Worm (Caenorhabditis elegans) whole organism, L1 larva: ENCODE results near the gene Y17D7C.1.

ENCODE experiments used
- F16B12.6 ChIP-seq: fragments of 150-350 bp; optimal IDR thresholded peaks from 2 replicates; lab custom pipeline; 2014; ENCODE audit warnings: missing biosample characterization, missing genetic modification characterization
- aha-1 ChIP-seq: fragments of 150-350 bp; optimal IDR thresholded peaks from 2 replicates; lab custom pipeline; 2014; ENCODE audit warnings: missing biosample characterization, missing genetic modification characterization
- alr-1 ChIP-seq: fragments of 200-800 bp; sonication (Bioruptor generic); optimal IDR thresholded peaks from 2 replicates; lab custom pipeline; 2018; ENCODE audit warnings: borderline replicate concordance, mild to moderate bottlenecking, missing genetic modification characterization, missing compliant biosample characterization
- aly-2 ChIP-seq: fragments of 150-350 bp; optimal IDR thresholded peaks from 2 replicates; lab custom pipeline; 2014; ENCODE audit warnings: missing biosample characterization, missing genetic modification characterization
- ceh-63 ChIP-seq: fragments of 200-800 bp; sonication (Bioruptor generic); optimal IDR thresholded peaks from 2 replicates; lab custom pipeline; 2018; ENCODE audit warnings: mild to moderate bottlenecking, missing genetic modification characterization, missing compliant biosample characterization
- ceh-82 ChIP-seq, 3 experiments: fragments of 150-350 bp in 1 of 3; sonication (generic microtip) in 2 of 3; optimal IDR thresholded peaks; 2 replicates each; lab custom pipeline; 2014 to 2017; ENCODE audit warnings: missing biosample characterization in 3 of 3, missing genetic modification characterization in 3 of 3
- ceh-88 ChIP-seq: fragments of 200-800 bp; sonication (Bioruptor generic); IDR thresholded peaks from 2 replicates; pipeline ENCODE4 v1.3.6; 2022; ENCODE audit warnings: missing genetic modification characterization, missing compliant biosample characterization
- ces-1 ChIP-seq: fragments of 150-350 bp; optimal IDR thresholded peaks from 2 replicates; lab custom pipeline; 2014; ENCODE audit warnings: missing biosample characterization, missing genetic modification reagents, missing genetic modification characterization
- dsc-1 ChIP-seq: sonication (generic microtip); optimal IDR thresholded peaks from 2 replicates; lab custom pipeline; 2016; ENCODE audit warnings: mild to moderate bottlenecking, missing genetic modification characterization, missing compliant biosample characterization
- efl-1 ChIP-seq, 4 experiments: fragments of 150-350 bp; optimal IDR thresholded peaks in 3 of 4; peaks in 1 of 4; 1 replicate in 1 of 4; 2 replicates in 3 of 4; lab custom pipeline; 2014; ENCODE audit warnings: missing biosample characterization in 2 of 4, missing genetic modification characterization in 2 of 4, missing genetic modification reagents in 2 of 4
- egl-13 ChIP-seq: sonication (generic microtip); optimal IDR thresholded peaks from 2 replicates; lab custom pipeline; 2016; ENCODE audit warnings: missing genotype, missing genetic modification reagents, missing genetic modification characterization, missing compliant biosample characterization
- egl-27 ChIP-seq, 2 experiments: fragments of 150-350 bp in 1 of 2; sonication (generic microtip); optimal IDR thresholded peaks; 3 replicates each; lab custom pipeline; 2017 to 2018; ENCODE audit warnings: missing biosample characterization in 2 of 2, missing genetic modification characterization in 2 of 2, missing genetic modification reagents in 2 of 2
- elt-2 ChIP-seq: sonication (generic microtip); optimal IDR thresholded peaks from 2 replicates; lab custom pipeline; 2016; ENCODE audit warnings: missing genetic modification characterization, mild to moderate bottlenecking, inconsistent platforms, missing compliant biosample characterization, missing genetic modification reagents
- fkh-10 ChIP-seq: sonication (generic microtip); optimal IDR thresholded peaks from 2 replicates; lab custom pipeline; 2017; ENCODE audit warnings: missing biosample characterization, missing genetic modification reagents, missing genetic modification characterization
- fkh-8 ChIP-seq: sonication (generic microtip); optimal IDR thresholded peaks from 2 replicates; lab custom pipeline; 2016; ENCODE audit warnings: mild to moderate bottlenecking, missing genetic modification characterization, missing compliant biosample characterization
- fos-1 ChIP-seq: fragments of 150-350 bp; optimal IDR thresholded peaks from 2 replicates; lab custom pipeline; 2014; ENCODE audit warnings: missing biosample characterization, missing genetic modification characterization
- grh-1 ChIP-seq: fragments of 200-800 bp; sonication (Bioruptor generic); IDR thresholded peaks from 2 replicates; pipeline ENCODE4 v1.3.6; 2022; ENCODE audit warnings: missing genetic modification reagents, missing genetic modification characterization, missing compliant biosample characterization
- hlh-17 ChIP-seq: fragments of 200-800 bp; sonication (Bioruptor generic); optimal IDR thresholded peaks from 2 replicates; lab custom pipeline; 2018; ENCODE audit warnings: missing genetic modification characterization, mild to moderate bottlenecking, missing compliant biosample characterization, moderate library complexity, borderline replicate concordance
- hlh-4 ChIP-seq: sonication (generic microtip); optimal IDR thresholded peaks from 2 replicates; lab custom pipeline; 2016; ENCODE audit warnings: mild to moderate bottlenecking, missing genetic modification characterization, missing compliant biosample characterization
- irx-1 ChIP-seq: sonication (generic microtip); optimal IDR thresholded peaks from 2 replicates; lab custom pipeline; 2016; ENCODE audit warnings: missing genetic modification characterization, missing compliant biosample characterization
- jun-1 ChIP-seq: fragments of 150-350 bp; optimal IDR thresholded peaks from 2 replicates; lab custom pipeline; 2014; ENCODE audit warnings: missing biosample characterization, missing genetic modification reagents, missing genetic modification characterization
- lin-13 ChIP-seq: fragments of 150-350 bp; optimal IDR thresholded peaks from 2 replicates; lab custom pipeline; 2014; ENCODE audit warnings: missing biosample characterization, missing genetic modification reagents, missing genetic modification characterization
- lin-35 ChIP-seq, 2 experiments: fragments of 150-350 bp; optimal IDR thresholded peaks; 2 replicates each; lab custom pipeline; 2014; ENCODE audit warnings: missing biosample characterization in 2 of 2, missing genetic modification characterization in 2 of 2, missing genetic modification reagents in 2 of 2
- lin-39 ChIP-seq: fragments of 150-350 bp; optimal IDR thresholded peaks from 2 replicates; lab custom pipeline; 2014; ENCODE audit warnings: missing biosample characterization, missing genetic modification reagents, missing genetic modification characterization
- lir-3 ChIP-seq: sonication (generic microtip); optimal IDR thresholded peaks from 2 replicates; lab custom pipeline; 2016; ENCODE audit warnings: mild to moderate bottlenecking, missing genetic modification characterization, moderate library complexity, missing compliant biosample characterization; ENCODE audit not compliant: poor library complexity
- lsy-2 ChIP-seq, 2 experiments: fragments of 150-350 bp; optimal IDR thresholded peaks; 2 replicates each; lab custom pipeline; 2014; ENCODE audit warnings: missing biosample characterization in 2 of 2, missing genetic modification characterization in 2 of 2
- mab-9 ChIP-seq: fragments of 200-800 bp; sonication (Bioruptor generic); IDR thresholded peaks from 2 replicates; pipeline ENCODE4 v1.3.6; 2022; ENCODE audit warnings: missing genetic modification reagents, missing genetic modification characterization, missing compliant biosample characterization
- mdl-1 ChIP-seq, 2 experiments: fragments of 150-350 bp; optimal IDR thresholded peaks; 2 replicates each; lab custom pipeline; 2014 to 2017; ENCODE audit warnings: missing biosample characterization in 2 of 2, missing genetic modification characterization in 2 of 2, inconsistent platforms in 1 of 2
- mef-2 ChIP-seq: fragments of 150-350 bp; optimal IDR thresholded peaks from 2 replicates; lab custom pipeline; 2014; ENCODE audit warnings: missing biosample characterization, missing genetic modification characterization
- nhr-12 ChIP-seq: sonication (generic microtip); optimal IDR thresholded peaks from 2 replicates; lab custom pipeline; 2017; ENCODE audit warnings: missing biosample characterization, missing genetic modification characterization
- nhr-19 ChIP-seq: fragments of 200-800 bp; sonication (Bioruptor generic); conservative IDR thresholded peaks from 2 replicates; pipeline ENCODE4 v1.3.6; 2022; ENCODE audit warnings: missing genetic modification characterization, missing compliant biosample characterization
- nhr-20 ChIP-seq: sonication (generic microtip); optimal IDR thresholded peaks from 2 replicates; lab custom pipeline; 2016; ENCODE audit warnings: mild to moderate bottlenecking, missing genetic modification characterization, missing compliant biosample characterization
- nhr-237 ChIP-seq: fragments of 150-350 bp; optimal IDR thresholded peaks from 2 replicates; lab custom pipeline; 2014; ENCODE audit warnings: missing biosample characterization, missing genetic modification characterization
- nhr-28 ChIP-seq: fragments of 150-350 bp; optimal IDR thresholded peaks from 2 replicates; lab custom pipeline; 2014; ENCODE audit warnings: missing biosample characterization, missing genetic modification characterization
- nhr-47 ChIP-seq: sonication (generic microtip); optimal IDR thresholded peaks from 2 replicates; lab custom pipeline; 2016; ENCODE audit warnings: mild to moderate bottlenecking, missing genetic modification characterization, moderate library complexity, missing compliant biosample characterization
- nhr-71 ChIP-seq: sonication (generic microtip); optimal IDR thresholded peaks from 2 replicates; lab custom pipeline; 2016; ENCODE audit warnings: mild to moderate bottlenecking, missing genetic modification characterization, moderate library complexity, missing compliant biosample characterization
- nhr-76 ChIP-seq: sonication (generic microtip); optimal IDR thresholded peaks from 2 replicates; lab custom pipeline; 2017; ENCODE audit warnings: missing biosample characterization, missing genetic modification characterization
- nhr-90 ChIP-seq: sonication (generic microtip); optimal IDR thresholded peaks from 2 replicates; lab custom pipeline; 2016; ENCODE audit warnings: mild to moderate bottlenecking, missing genetic modification characterization, missing compliant biosample characterization; ENCODE audit not compliant: poor library complexity
- skn-1 ChIP-seq: fragments of 150-350 bp; optimal IDR thresholded peaks from 2 replicates; lab custom pipeline; 2014; ENCODE audit warnings: missing biosample characterization, missing genetic modification characterization
- snu-23 ChIP-seq: sonication (generic microtip); optimal IDR thresholded peaks from 2 replicates; lab custom pipeline; 2016; ENCODE audit warnings: missing genetic modification characterization, missing compliant biosample characterization
- swsn-7 ChIP-seq: sonication (generic microtip); optimal IDR thresholded peaks from 2 replicates; lab custom pipeline; 2016; ENCODE audit warnings: missing genetic modification characterization, missing compliant biosample characterization
- tlp-1 ChIP-seq: fragments of 150-350 bp; optimal IDR thresholded peaks from 2 replicates; lab custom pipeline; 2014; ENCODE audit warnings: missing biosample characterization, missing genetic modification characterization
- unc-130 ChIP-seq: fragments of 150-350 bp; optimal IDR thresholded peaks from 2 replicates; lab custom pipeline; 2017; ENCODE audit warnings: missing biosample characterization, missing genetic modification characterization, inconsistent platforms
- unc-62 ChIP-seq: fragments of 150-350 bp; optimal IDR thresholded peaks from 2 replicates; lab custom pipeline; 2014; ENCODE audit warnings: missing biosample characterization, missing genetic modification reagents, missing genetic modification characterization
- zag-1 ChIP-seq: fragments of 150-350 bp; optimal IDR thresholded peaks from 2 replicates; lab custom pipeline; 2014; ENCODE audit warnings: missing biosample characterization, missing genetic modification characterization
- ztf-11 ChIP-seq, 2 experiments: sonication (generic microtip); optimal IDR thresholded peaks; 2 replicates each; lab custom pipeline; 2016 to 2017; ENCODE audit warnings: missing genetic modification characterization in 2 of 2, missing biosample characterization in 1 of 2, missing compliant biosample characterization in 1 of 2
- ztf-4 ChIP-seq: fragments of 150-350 bp; optimal IDR thresholded peaks from 2 replicates; lab custom pipeline; 2014; ENCODE audit warnings: missing biosample characterization, missing genetic modification characterization

Gene Y17D7C.1

DNA sequence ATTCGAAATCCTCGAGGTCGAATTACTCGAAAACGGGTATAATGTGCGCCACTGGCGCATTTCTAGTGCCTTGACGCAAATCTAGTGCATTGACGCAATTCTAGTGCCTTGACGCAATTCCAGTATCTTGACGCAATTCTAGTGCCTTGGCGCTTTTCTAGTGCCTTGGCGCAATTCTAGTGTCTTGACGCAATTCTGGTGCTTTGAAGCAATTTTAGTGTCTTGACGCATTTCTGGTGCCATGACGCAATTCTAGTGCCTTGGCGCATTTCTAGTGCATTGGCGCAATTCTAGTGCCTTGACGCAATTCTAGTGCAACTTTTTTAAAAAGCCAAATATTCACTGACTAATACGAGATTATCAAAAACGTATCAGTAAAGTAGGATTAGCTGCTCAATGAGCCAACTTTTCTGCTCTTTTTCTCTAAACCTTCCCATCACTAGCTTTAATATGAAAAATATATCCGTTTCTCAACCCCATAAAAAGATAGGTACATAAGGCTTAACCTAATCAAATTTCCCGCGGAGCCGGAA, 21.8 kb upstream of the Y17D7C.1 start, which contains the start of gene Y69H2.17 (continued):
- TF ChIP-seq nhr-90 (tag; lab: Kevin White, UChicago) (no peak), ces-1 (GFP tag; lab: Kevin White, UChicago) (no peak), nhr-76 (tag; lab: Kevin White, UChicago) (no peak)

DNA sequence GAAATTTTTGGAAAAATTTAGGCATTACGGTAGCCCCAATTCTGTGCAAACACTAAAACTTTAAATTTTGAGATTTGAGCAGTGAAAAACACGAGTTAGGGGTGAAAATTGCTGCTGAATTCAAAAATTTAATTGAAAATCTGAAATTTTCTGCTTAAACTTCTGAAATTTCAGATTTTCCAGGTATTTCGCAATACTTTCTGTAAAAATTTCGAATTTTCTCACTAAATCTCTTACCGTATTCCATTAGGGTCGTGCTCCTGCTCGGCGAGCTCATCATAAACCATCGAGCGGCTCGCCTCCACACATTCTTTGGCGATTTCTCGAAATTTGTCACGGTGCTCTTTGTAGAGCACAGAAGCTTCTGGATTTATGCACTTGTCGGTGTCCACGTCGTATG, 19.0 kb upstream of the Y17D7C.1 start:
- TF ChIP-seq efl-1 (optimal IDR thresholded peaks at IDR 0.05; lab: Kevin White, UChicago) (no peak), efl-1 (GFP tag; optimal IDR thresholded peaks at IDR 0.05 in 1 of 2; lab: Kevin White, UChicago) (peak in 1 of 2 experiments; percentile 71), F16B12.6 (tag; lab: Kevin White, UChicago) (no peak), irx-1 (tag; lab: Kevin White, UChicago) (no peak), lin-35 (GFP tag; optimal IDR thresholded peaks at IDR 0.05; lab: Kevin White, UChicago) (no peak), nhr-20 (no peak)

DNA sequence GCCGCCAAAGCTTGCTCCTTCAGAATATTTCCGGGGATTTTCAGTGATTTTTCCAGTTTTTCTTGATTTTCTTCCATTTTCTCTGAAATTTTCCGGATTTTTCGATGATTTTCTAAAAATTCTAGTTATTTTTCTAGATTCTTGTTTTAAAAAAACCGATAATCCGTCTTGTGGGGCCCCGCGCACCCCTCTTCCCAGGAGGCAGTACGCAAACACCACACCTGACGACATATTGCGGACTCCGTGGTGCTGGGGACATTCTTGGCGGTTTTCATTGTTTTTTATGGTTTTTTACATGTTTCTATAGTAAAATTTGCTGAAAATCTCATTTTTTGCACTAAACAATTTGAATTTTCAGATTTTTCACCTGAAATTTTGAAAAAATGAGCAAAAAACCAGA, 16.7 kb upstream of the Y17D7C.1 start, which contains the start of the genes ubc-19 and Y69H2.7:
TSS of gene ubc-19 (minus strand) at position 82 of the 400 bp plus-strand sequence.
TSS of gene Y69H2.7 (plus strand) at position 309 of the 400 bp plus-strand sequence.
- no peak for TF ChIP-seq nhr-12 (tag; lab: Kevin White, UChicago)
- no peak for TF ChIP-seq ceh-88
- no peak for TF ChIP-seq hlh-17 (GFP tag; lab: Kevin White, UChicago)
- TF ChIP-seq jun-1, result no peak
- TF ChIP-seq mef-2 (tag; lab: Kevin White, UChicago), result no peak
- no peak for TF ChIP-seq aly-2 (tag; lab: Kevin White, UChicago)
- no peak for TF ChIP-seq unc-130 (tag; lab: Kevin White, UChicago)
- TF ChIP-seq ztf-4 (tag; lab: Kevin White, UChicago), result no peak
- no peak for TF ChIP-seq fos-1 (tag; lab: Kevin White, UChicago)
- TF ChIP-seq tlp-1, result no peak
- TF ChIP-seq aha-1 (tag; lab: Kevin White, UChicago), result no peak
- no peak for TF ChIP-seq mab-9
- TF ChIP-seq lin-35 (GFP tag; optimal IDR thresholded peaks at IDR 0.05; lab: Kevin White, UChicago), result peak in 1 of 2 experiments; percentile 46
- TF ChIP-seq elt-2 (tag; lab: Kevin White, UChicago), result no peak
- no peak for TF ChIP-seq nhr-28 (tag; lab: Kevin White, UChicago)
- no peak for TF ChIP-seq nhr-76 (tag; lab: Kevin White, UChicago)
- TF ChIP-seq lsy-2 (tag; optimal IDR thresholded peaks at IDR 0.05; lab: Kevin White, UChicago), result peak; percentile 57 to 59
- peak; percentile 45 for TF ChIP-seq swsn-7 (tag; lab: Kevin White, UChicago)
- TF ChIP-seq dsc-1 (tag; lab: Kevin White, UChicago), result peak; percentile 2
- peak; percentile 3 to 48 for TF ChIP-seq efl-1 (optimal IDR thresholded peaks at IDR 0.05; lab: Kevin White, UChicago)
- peak; percentile 51 to 95 for TF ChIP-seq efl-1 (GFP tag; optimal IDR thresholded peaks at IDR 0.05 in 1 of 2; lab: Kevin White, UChicago)
- TF ChIP-seq nhr-71, result no peak
- TF ChIP-seq lir-3 (tag; lab: Kevin White, UChicago), result no peak
- no peak for TF ChIP-seq fkh-10 (GFP tag; lab: Kevin White, UChicago)
- TF ChIP-seq nhr-19, result peak; percentile 45
- TF ChIP-seq fkh-8 (tag; lab: Kevin White, UChicago), result peak; percentile 20
- no peak for TF ChIP-seq ztf-11 (tag; optimal IDR thresholded peaks at IDR 0.05; lab: Kevin White, UChicago)
- TF ChIP-seq zag-1 (tag; lab: Kevin White, UChicago), result no peak
- TF ChIP-seq egl-13, result no peak
- TF ChIP-seq ceh-82 (tag; optimal IDR thresholded peaks at IDR 0.05; lab: Kevin White, UChicago), result peak in 2 of 3 experiments; percentile 33 to 41
- no peak for TF ChIP-seq lin-13 (GFP tag; lab: Kevin White, UChicago)
- TF ChIP-seq unc-62 (GFP tag; lab: Kevin White, UChicago), result no peak
- peak; percentile 21 for TF ChIP-seq nhr-47 (tag; lab: Kevin White, UChicago)
- TF ChIP-seq hlh-4 (tag; lab: Kevin White, UChicago), result no peak
- no peak for TF ChIP-seq grh-1 (GFP tag; lab: Robert Waterston, UW)
- TF ChIP-seq ceh-63 (GFP tag; lab: Kevin White, UChicago), result no peak
- no peak for TF ChIP-seq nhr-20
- no peak for TF ChIP-seq nhr-237
- no peak for TF ChIP-seq lin-39 (tag; lab: Kevin White, UChicago)
- no peak for TF ChIP-seq skn-1
- TF ChIP-seq snu-23, result peak; percentile 58
- no peak for TF ChIP-seq egl-27 (tag; optimal IDR thresholded peaks at IDR 0.05; lab: Kevin White, UChicago)
- TF ChIP-seq mdl-1 (tag; optimal IDR thresholded peaks at IDR 0.05; lab: Kevin White, UChicago), result no peak
- no peak for TF ChIP-seq alr-1 (tag; lab: Kevin White, UChicago)
